Fruit fly (Drosophila melanogaster) whole organism, wandering third instar larva: ENCODE data around the gene IntS4.

Source experiments
- Dfd ChIP-seq: fragments of >200 bp; optimal IDR thresholded peaks from 2 replicates; lab custom pipeline; 2017; ENCODE audit warnings: missing biosample characterization, missing genetic modification characterization
- Hr78 ChIP-seq: fragments of >200 bp; optimal IDR thresholded peaks from 2 replicates; lab custom pipeline; 2017; ENCODE audit warnings: missing biosample characterization, missing genetic modification characterization
- Mio ChIP-seq: sonication (Bioruptor generic); optimal IDR thresholded peaks from 2 replicates; lab custom pipeline; 2016; ENCODE audit warnings: missing biosample characterization, missing genetic modification characterization
- OdsH ChIP-seq: fragments of 200-800 bp; sonication (Bioruptor generic); optimal IDR thresholded peaks from 2 replicates; lab custom pipeline; 2016; ENCODE audit warnings: missing biosample characterization, mild to moderate bottlenecking, missing genetic modification characterization
- Sp1 ChIP-seq: fragments of 200-800 bp; sonication (Bioruptor generic); optimal IDR thresholded peaks from 3 replicates; lab custom pipeline; 2019; ENCODE audit warnings: missing biosample characterization, mild to moderate bottlenecking, missing genetic modification characterization, moderate library complexity
- br ChIP-seq: fragments of 200-800 bp; sonication (Bioruptor generic); optimal IDR thresholded peaks from 2 replicates; lab custom pipeline; 2016; ENCODE audit warnings: missing biosample characterization, missing genetic modification characterization
- fru ChIP-seq: fragments of 200-800 bp; sonication (Bioruptor generic); optimal IDR thresholded peaks from 3 replicates; lab custom pipeline; 2016; ENCODE audit warnings: missing biosample characterization, mild to moderate bottlenecking, missing genetic modification characterization
- lola ChIP-seq: fragments of >200 bp; optimal IDR thresholded peaks from 2 replicates; lab custom pipeline; 2017; ENCODE audit warnings: missing biosample characterization, missing genetic modification characterization
- pan ChIP-seq: fragments of >200 bp; optimal IDR thresholded peaks from 2 replicates; lab custom pipeline; 2017
- tai ChIP-seq: sonication (Bioruptor generic); optimal IDR thresholded peaks from 2 replicates; lab custom pipeline; 2016; ENCODE audit warnings: missing biosample characterization, missing genetic modification characterization
- usp ChIP-seq: fragments of >200 bp; optimal IDR thresholded peaks from 2 replicates; lab custom pipeline; 2017; ENCODE audit warnings: missing biosample characterization, missing genetic modification characterization

- no peak for TF ChIP-seq pan (lab: Kevin White, UChicago)
- no peak for TF ChIP-seq Mio (GFP tag; lab: Kevin White, UChicago)
- no peak for TF ChIP-seq fru (GFP tag; lab: Kevin White, UChicago)
- TF ChIP-seq lola (GFP tag; lab: Kevin White, UChicago), result no peak
- TF ChIP-seq Sp1 (GFP tag; lab: Kevin White, UChicago), result peak; percentile 25
- TF ChIP-seq br (GFP tag; lab: Kevin White, UChicago), result no peak
- TF ChIP-seq Hr78 (GFP tag; lab: Kevin White, UChicago), result no peak
- TF ChIP-seq Dfd (GFP tag; lab: Kevin White, UChicago), result no peak
- TF ChIP-seq OdsH (GFP tag; lab: Kevin White, UChicago), result no peak
- TF ChIP-seq usp (GFP tag; lab: Kevin White, UChicago), result no peak
- no peak for TF ChIP-seq tai (GFP tag; lab: Kevin White, UChicago)
Measured at dm6 chrX:8538993-8539392, 19.6 kb downstream of the IntS4 start.
